Worm (Caenorhabditis elegans) whole organism, mixed stage, embryonic: ENCODE results near the gene F22B5.10.

Source experiments
- M03D4.4 ChIP-seq: sonication (generic microtip); optimal IDR thresholded peaks from 2 replicates; lab custom pipeline; 2017; ENCODE audit warnings: mild to moderate bottlenecking, missing genetic modification characterization, missing compliant biosample characterization
- bed-3 ChIP-seq: fragments of 200-800 bp; sonication (Bioruptor generic); optimal IDR thresholded peaks from 3 replicates; lab custom pipeline; 2018; ENCODE audit warnings: mild to moderate bottlenecking, missing genetic modification characterization, moderate library complexity, missing compliant biosample characterization
- blmp-1 ChIP-seq: fragments of 150-350 bp; optimal IDR thresholded peaks from 2 replicates; lab custom pipeline; 2014; ENCODE audit warnings: missing biosample characterization, missing genetic modification characterization
- ceh-39 ChIP-seq: fragments of 150-350 bp; optimal IDR thresholded peaks from 2 replicates; lab custom pipeline; 2014; ENCODE audit warnings: missing biosample characterization, missing genetic modification characterization
- ceh-43 ChIP-seq: fragments of 200-800 bp; sonication (Bioruptor generic); optimal IDR thresholded peaks from 2 replicates; lab custom pipeline; 2018; ENCODE audit warnings: mild to moderate bottlenecking, missing genetic modification characterization, moderate library complexity, missing compliant biosample characterization
- ceh-83 ChIP-seq: fragments of 200-800 bp; sonication (Bioruptor generic); optimal IDR thresholded peaks from 2 replicates; lab custom pipeline; 2018; ENCODE audit warnings: mild to moderate bottlenecking, missing genetic modification characterization, missing compliant biosample characterization
- ces-1 ChIP-seq: fragments of 150-350 bp; optimal IDR thresholded peaks from 2 replicates; lab custom pipeline; 2014; ENCODE audit warnings: missing biosample characterization, missing genetic modification reagents, missing genetic modification characterization
- cnd-1 ChIP-seq: fragments of 200-800 bp; sonication (Bioruptor generic); optimal IDR thresholded peaks from 2 replicates; lab custom pipeline; 2018; ENCODE audit warnings: mild to moderate bottlenecking, missing genetic modification characterization, missing compliant biosample characterization
- drap-1 ChIP-seq: fragments of 200-800 bp; sonication (Bioruptor generic); optimal IDR thresholded peaks from 3 replicates; lab custom pipeline; 2018; ENCODE audit warnings: mild to moderate bottlenecking, missing genetic modification characterization, missing compliant biosample characterization
- elt-1 ChIP-seq: sonication (generic microtip); optimal IDR thresholded peaks from 2 replicates; lab custom pipeline; 2017; ENCODE audit warnings: missing genetic modification characterization, mild to moderate bottlenecking, missing compliant biosample characterization, antibody characterized with exemption, moderate library complexity, borderline replicate concordance; ENCODE audit not compliant: insufficient read depth
- elt-3 ChIP-seq: fragments of 150-350 bp; optimal IDR thresholded peaks from 2 replicates; lab custom pipeline; 2014; ENCODE audit warnings: missing biosample characterization, missing genetic modification characterization
- flh-1 ChIP-seq: fragments of 200-800 bp; sonication (Bioruptor generic); optimal IDR thresholded peaks from 2 replicates; lab custom pipeline; 2018; ENCODE audit warnings: mild to moderate bottlenecking, missing genetic modification characterization, moderate library complexity, missing compliant biosample characterization
- ham-2 ChIP-seq: fragments of 200-800 bp; sonication (Bioruptor generic); optimal IDR thresholded peaks from 2 replicates; lab custom pipeline; 2018; ENCODE audit warnings: mild to moderate bottlenecking, missing genetic modification characterization, missing compliant biosample characterization
- hlh-1 ChIP-seq: fragments of 150-350 bp; optimal IDR thresholded peaks from 2 replicates; lab custom pipeline; 2014; ENCODE audit warnings: missing biosample characterization, missing genetic modification reagents, missing genetic modification characterization
- lin-13 ChIP-seq: fragments of 150-350 bp; optimal IDR thresholded peaks from 2 replicates; lab custom pipeline; 2014; ENCODE audit warnings: missing biosample characterization, missing genetic modification characterization
- lin-32 ChIP-seq: fragments of 200-800 bp; sonication (Bioruptor generic); optimal IDR thresholded peaks from 2 replicates; lab custom pipeline; 2018; ENCODE audit warnings: mild to moderate bottlenecking, missing genetic modification characterization, missing compliant biosample characterization
- lsy-2 ChIP-seq: fragments of 150-350 bp; optimal IDR thresholded peaks from 2 replicates; lab custom pipeline; 2014; ENCODE audit warnings: missing biosample characterization, missing genetic modification characterization
- mab-5 ChIP-seq: fragments of 150-350 bp; optimal IDR thresholded peaks from 2 replicates; lab custom pipeline; 2014; ENCODE audit warnings: missing biosample characterization, missing genetic modification characterization
- mep-1 ChIP-seq: fragments of 150-350 bp; optimal IDR thresholded peaks from 2 replicates; lab custom pipeline; 2017; ENCODE audit warnings: missing biosample characterization, missing genetic modification reagents, missing genetic modification characterization, inconsistent platforms
- mls-2 ChIP-seq: sonication (generic microtip); optimal IDR thresholded peaks from 2 replicates; lab custom pipeline; 2016; ENCODE audit warnings: mild to moderate bottlenecking, missing genetic modification characterization, moderate library complexity, missing compliant biosample characterization
- nhr-12 ChIP-seq: fragments of 150-350 bp; optimal IDR thresholded peaks from 2 replicates; lab custom pipeline; 2014; ENCODE audit warnings: missing biosample characterization, missing genetic modification characterization
- nhr-2 ChIP-seq: fragments of 150-350 bp; optimal IDR thresholded peaks from 2 replicates; lab custom pipeline; 2014; ENCODE audit warnings: missing biosample characterization, missing genetic modification characterization
- nhr-237 ChIP-seq: fragments of 150-350 bp; optimal IDR thresholded peaks from 2 replicates; lab custom pipeline; 2014; ENCODE audit warnings: missing biosample characterization, missing genetic modification characterization
- nhr-28 ChIP-seq: fragments of 150-350 bp; optimal IDR thresholded peaks from 2 replicates; lab custom pipeline; 2014; ENCODE audit warnings: missing biosample characterization, missing genetic modification characterization
- nhr-76 ChIP-seq: sonication (generic microtip); optimal IDR thresholded peaks from 2 replicates; lab custom pipeline; 2017; ENCODE audit warnings: missing biosample characterization, missing genetic modification characterization
- pha-4 ChIP-seq: fragments of 150-350 bp; optimal IDR thresholded peaks from 2 replicates; lab custom pipeline; 2018; ENCODE audit warnings: missing biosample characterization, missing genetic modification reagents, missing genetic modification characterization
- sem-2 ChIP-seq: fragments of 200-800 bp; sonication (Bioruptor generic); optimal IDR thresholded peaks from 2 replicates; lab custom pipeline; 2018; ENCODE audit warnings: mild to moderate bottlenecking, missing genetic modification characterization, missing compliant biosample characterization
- snpc-4 ChIP-seq: fragments of 150-350 bp; optimal IDR thresholded peaks from 2 replicates; lab custom pipeline; 2014; ENCODE audit warnings: missing biosample characterization, missing genetic modification characterization
- sptf-1 ChIP-seq: sonication (generic microtip); optimal IDR thresholded peaks from 2 replicates; lab custom pipeline; 2017; ENCODE audit warnings: mild to moderate bottlenecking, missing genetic modification characterization, moderate library complexity, missing compliant biosample characterization
- tbx-8 ChIP-seq: fragments of 200-800 bp; sonication (Bioruptor generic); optimal IDR thresholded peaks from 2 replicates; lab custom pipeline; 2018; ENCODE audit warnings: mild to moderate bottlenecking, missing genetic modification characterization, moderate library complexity, missing compliant biosample characterization
- unc-120 ChIP-seq: sonication (generic microtip); optimal IDR thresholded peaks from 2 replicates; lab custom pipeline; 2017; ENCODE audit warnings: missing genetic modification characterization, missing compliant biosample characterization; ENCODE audit not compliant: poor library complexity, severe bottlenecking
- unc-39 ChIP-seq: fragments of 150-350 bp; optimal IDR thresholded peaks from 2 replicates; lab custom pipeline; 2014; ENCODE audit warnings: missing biosample characterization, missing genetic modification characterization
- unc-62 ChIP-seq: fragments of 150-350 bp; optimal IDR thresholded peaks from 2 replicates; lab custom pipeline; 2014; ENCODE audit warnings: missing biosample characterization, missing genetic modification reagents, missing genetic modification characterization
- zip-8 ChIP-seq: fragments of 150-350 bp; optimal IDR thresholded peaks from 2 replicates; lab custom pipeline; 2014; ENCODE audit warnings: missing biosample characterization, missing genetic modification characterization
- ztf-11 ChIP-seq: fragments of 150-350 bp; optimal IDR thresholded peaks from 2 replicates; lab custom pipeline; 2014; ENCODE audit warnings: missing biosample characterization, missing genetic modification characterization

The F22B5.10 gene

DNA sequence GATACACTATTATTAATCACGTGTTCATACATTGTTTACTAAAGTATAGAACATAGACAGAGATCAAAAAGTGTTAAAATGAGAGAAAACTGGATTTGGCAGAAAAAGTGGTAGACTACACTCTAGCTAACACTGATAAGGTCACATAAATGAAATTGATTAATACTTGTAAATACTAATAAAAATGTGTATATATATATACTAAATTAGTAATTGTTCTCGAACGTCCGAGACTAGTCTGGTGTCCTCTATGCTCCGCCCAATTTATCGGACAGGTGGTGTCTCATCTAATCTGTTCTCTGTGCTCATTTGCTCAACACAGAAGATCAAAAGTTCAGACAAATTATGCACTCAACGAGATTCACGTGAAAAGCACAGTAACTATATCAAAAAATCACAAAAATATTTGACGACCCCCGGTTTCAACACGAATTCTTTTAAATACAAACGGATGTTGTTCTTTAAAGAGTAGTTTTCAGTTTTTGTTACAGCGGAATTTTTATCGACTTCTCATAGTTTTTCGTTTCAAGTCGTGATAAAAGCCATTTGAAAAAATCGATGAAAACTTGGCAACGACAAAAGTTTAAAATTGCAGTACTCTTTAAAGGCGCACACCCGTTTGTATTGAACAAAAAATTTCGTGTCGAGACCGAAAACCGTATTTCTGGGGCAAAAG, 14.2 kb downstream of the F22B5.10 start:
- TF ChIP-seq tbx-8 (GFP tag; lab: Kevin White, UChicago) (no peak), lin-32 (GFP tag; lab: Kevin White, UChicago) (no peak), sptf-1 (tag; lab: Kevin White, UChicago) (no peak), hlh-1 (tag; lab: Kevin White, UChicago) (peak; percentile 84), pha-4 (peak; percentile 10), elt-3 (tag; lab: Kevin White, UChicago) (no peak), ztf-11 (tag; lab: Kevin White, UChicago) (no peak), mab-5 (tag; lab: Kevin White, UChicago) (peak; percentile 44), sem-2 (GFP tag; lab: Kevin White, UChicago) (no peak), ceh-43 (GFP tag; lab: Kevin White, UChicago) (no peak), zip-8 (no peak), ham-2 (GFP tag; lab: Kevin White, UChicago) (no peak), drap-1 (no peak), unc-39 (tag; lab: Kevin White, UChicago) (no peak), lin-13 (tag; lab: Kevin White, UChicago) (no peak), snpc-4 (tag; lab: Kevin White, UChicago) (no peak), nhr-237 (tag; lab: Kevin White, UChicago) (no peak), flh-1 (GFP tag; lab: Kevin White, UChicago) (no peak), ceh-83 (GFP tag; lab: Kevin White, UChicago) (no peak), M03D4.4 (tag; lab: Kevin White, UChicago) (no peak), ces-1 (no peak), nhr-76 (no peak), nhr-2 (tag; lab: Kevin White, UChicago) (peak; percentile 58), nhr-12 (tag; lab: Kevin White, UChicago) (no peak), cnd-1 (tag; lab: Kevin White, UChicago) (no peak), mep-1 (tag; lab: Kevin White, UChicago) (no peak), elt-1 (no peak), blmp-1 (no peak), bed-3 (no peak), unc-62 (GFP tag; lab: Kevin White, UChicago) (peak; percentile 70), mls-2 (tag; lab: Kevin White, UChicago) (no peak), lsy-2 (tag; lab: Kevin White, UChicago) (no peak), ceh-39 (tag; lab: Kevin White, UChicago) (peak; percentile 34), nhr-28 (tag; lab: Kevin White, UChicago) (no peak), unc-120 (tag; lab: Kevin White, UChicago) (peak; percentile 62)

DNA sequence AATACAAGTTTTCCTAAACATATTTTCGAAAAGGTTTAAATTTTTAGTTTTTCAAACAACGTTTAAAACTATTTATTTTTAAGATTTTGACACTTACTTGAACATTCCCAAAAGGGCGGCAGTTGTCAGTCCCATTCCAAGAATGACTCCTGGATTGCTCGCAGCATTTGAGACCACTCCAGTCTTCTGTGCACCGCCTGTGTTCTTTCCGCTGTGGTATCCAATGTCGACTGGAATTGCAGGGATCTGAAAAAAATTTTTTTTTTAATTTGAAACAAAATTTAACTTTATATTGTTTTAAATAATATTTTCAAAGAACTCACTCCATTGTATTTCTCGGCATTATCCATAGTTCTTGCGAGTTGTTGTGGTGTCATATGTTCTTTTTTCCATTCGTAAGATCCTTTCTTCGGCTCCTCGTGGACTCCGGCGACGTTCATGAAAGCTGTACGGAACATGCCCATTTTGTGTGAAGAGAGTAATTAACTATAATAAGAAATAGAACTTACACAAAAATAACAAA, 14.8 kb downstream of the F22B5.10 start, which contains the start of gene M05D6.5:
Gene M05D6.5 (minus strand): TSS at position 473 of the 523 bp plus-strand sequence.
- TF ChIP-seq drap-1 (no peak), unc-39 (tag; lab: Kevin White, UChicago) (no peak), snpc-4 (tag; lab: Kevin White, UChicago) (no peak), hlh-1 (tag; lab: Kevin White, UChicago) (no peak), bed-3 (no peak), lsy-2 (tag; lab: Kevin White, UChicago) (no peak)

DNA sequence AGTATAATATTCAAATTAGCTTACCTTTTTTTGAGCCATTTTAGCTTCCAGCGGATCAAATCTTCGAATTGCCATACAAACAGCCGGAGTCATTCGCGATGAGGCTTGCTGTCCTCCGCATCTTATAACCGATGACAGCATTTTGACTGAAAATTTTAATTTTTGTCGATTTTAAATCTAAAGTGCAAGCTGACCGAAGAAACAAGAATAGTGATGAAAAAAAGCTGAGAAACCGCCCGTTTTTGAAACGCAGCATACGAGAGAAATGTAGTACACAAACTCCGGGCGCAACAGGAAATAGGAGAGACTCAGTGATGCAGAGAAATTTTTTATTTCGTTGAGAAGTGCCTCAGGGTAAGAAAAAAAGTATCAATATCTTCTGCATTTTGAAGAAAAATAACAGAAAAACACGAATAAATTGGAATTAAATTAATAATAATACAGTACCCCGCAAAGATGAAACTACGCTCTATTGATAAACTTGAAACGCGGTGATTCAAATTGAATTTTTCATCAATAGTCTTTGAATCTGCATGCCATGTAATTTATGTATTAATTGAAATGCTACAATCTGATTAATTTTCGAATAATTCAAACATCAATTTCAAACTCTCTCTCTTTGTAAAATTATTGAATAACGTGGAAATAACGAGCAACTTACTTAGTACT, 16.3 kb downstream of the F22B5.10 start:
- no peak for TF ChIP-seq lin-13 (tag; lab: Kevin White, UChicago)
- TF ChIP-seq lsy-2 (tag; lab: Kevin White, UChicago) = peak; percentile 82
- no peak for TF ChIP-seq nhr-28 (tag; lab: Kevin White, UChicago)
- peak; percentile 44 for TF ChIP-seq ces-1
